Worm (Caenorhabditis elegans) whole organism, L1 larva: ENCODE measurements around the gene F56F11.1.
A peak's percentile ranks its signal among the peaks of the same experiment; 100 is the strongest.

Experiments
- F16B12.6 ChIP-seq: fragments of 150-350 bp; optimal IDR thresholded peaks from 2 replicates; lab custom pipeline; 2014; ENCODE audit warnings: missing biosample characterization, missing genetic modification characterization
- dpl-1 ChIP-seq, 3 experiments: fragments of 150-350 bp in 2 of 3; sonication (generic microtip) in 1 of 3; optimal IDR thresholded peaks; 2 replicates each; lab custom pipeline; 2014 to 2017; ENCODE audit warnings: missing biosample characterization in 3 of 3, missing genetic modification characterization in 3 of 3, missing genetic modification reagents in 3 of 3
- efl-1 ChIP-seq, 4 experiments: fragments of 150-350 bp; optimal IDR thresholded peaks in 3 of 4; peaks in 1 of 4; 1 replicate in 1 of 4; 2 replicates in 3 of 4; lab custom pipeline; 2014; ENCODE audit warnings: missing biosample characterization in 2 of 4, missing genetic modification characterization in 2 of 4, missing genetic modification reagents in 2 of 4
- egl-13 ChIP-seq: sonication (generic microtip); optimal IDR thresholded peaks from 2 replicates; lab custom pipeline; 2016; ENCODE audit warnings: missing genotype, missing genetic modification reagents, missing genetic modification characterization, missing compliant biosample characterization
- ets-5 ChIP-seq: fragments of 200-800 bp; sonication (Bioruptor generic); IDR thresholded peaks from 2 replicates; pipeline ENCODE4 v1.3.6; 2022; ENCODE audit warnings: missing genetic modification characterization, missing compliant biosample characterization
- fkh-8 ChIP-seq: sonication (generic microtip); optimal IDR thresholded peaks from 2 replicates; lab custom pipeline; 2016; ENCODE audit warnings: mild to moderate bottlenecking, missing genetic modification characterization, missing compliant biosample characterization
- hpl-2 ChIP-seq: fragments of 150-350 bp; optimal IDR thresholded peaks from 2 replicates; lab custom pipeline; 2014; ENCODE audit warnings: missing biosample characterization, missing genetic modification reagents, missing genetic modification characterization
- lin-14 ChIP-seq: fragments of 200-800 bp; sonication (Bioruptor generic); optimal IDR thresholded peaks from 2 replicates; lab custom pipeline; 2018; ENCODE audit warnings: mild to moderate bottlenecking, missing genetic modification characterization, moderate library complexity, missing compliant biosample characterization
- nhr-71 ChIP-seq: sonication (generic microtip); optimal IDR thresholded peaks from 2 replicates; lab custom pipeline; 2016; ENCODE audit warnings: mild to moderate bottlenecking, missing genetic modification characterization, moderate library complexity, missing compliant biosample characterization
- unc-130 ChIP-seq: fragments of 150-350 bp; optimal IDR thresholded peaks from 2 replicates; lab custom pipeline; 2017; ENCODE audit warnings: missing biosample characterization, missing genetic modification characterization, inconsistent platforms
- unc-98 ChIP-seq: fragments of 200-800 bp; sonication (Bioruptor generic); IDR thresholded peaks from 2 replicates; pipeline ENCODE4 v1.3.6; 2022; ENCODE audit warnings: missing genetic modification characterization, missing compliant biosample characterization

Gene F56F11.1

ce11 chrIII:2920281-2920680 lies 28.7 kb downstream of the F56F11.1 start:
- TF ChIP-seq efl-1 (optimal IDR thresholded peaks at IDR 0.05; lab: Kevin White, UChicago) (no peak), efl-1 (GFP tag; optimal IDR thresholded peaks at IDR 0.05 in 1 of 2; lab: Kevin White, UChicago) (peak in 1 of 2 experiments; percentile 88), ets-5 (GFP tag; lab: Robert Waterston, UW) (no peak), unc-130 (tag; lab: Kevin White, UChicago) (no peak)

DNA sequence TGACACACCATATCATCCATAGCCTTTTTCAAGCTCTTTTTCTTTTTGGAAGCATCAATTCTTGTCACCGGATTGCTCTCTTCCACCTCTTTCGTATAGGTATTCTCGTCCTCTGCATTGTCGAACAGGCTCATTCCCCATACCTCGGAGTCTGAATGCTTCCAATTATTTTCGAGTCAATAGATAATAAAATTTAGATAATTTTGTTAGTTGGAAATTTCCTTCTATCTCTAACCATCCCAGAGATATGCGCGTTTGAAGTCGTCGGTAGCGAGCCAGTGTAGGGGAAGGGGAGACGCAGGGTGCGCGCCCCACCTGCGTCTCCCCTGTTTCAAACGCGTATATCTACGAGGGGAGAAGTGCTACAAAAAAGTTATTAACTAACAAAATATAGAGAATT lies 29.3 kb downstream of the F56F11.1 start:
- TF ChIP-seq lin-14 (GFP tag; lab: Kevin White, UChicago) = peak; percentile 3
- TF ChIP-seq hpl-2 (GFP tag; lab: Kevin White, UChicago) = no peak

- TF ChIP-seq dpl-1 (GFP tag; optimal IDR thresholded peaks at IDR 0.05; lab: Kevin White, UChicago) (no peak), efl-1 (optimal IDR thresholded peaks at IDR 0.05; lab: Kevin White, UChicago) (no peak), efl-1 (GFP tag; optimal IDR thresholded peaks at IDR 0.05 in 1 of 2; lab: Kevin White, UChicago) (peak in 1 of 2 experiments; percentile 37)
These were observed 31.5 kb downstream of the F56F11.1 start, which contains the start of gene R10F2.4 for ce11 chrIII:2923012-2923411. TSS of gene R10F2.4 (minus strand) at chrIII:2923112.

ce11 chrIII:2924658-2925057 lies 33.1 kb downstream of the F56F11.1 start, which contains the start of gene R10F2.5:
TSS of gene R10F2.5 (minus strand) at chrIII:2924758.
- TF ChIP-seq nhr-71 (no peak), fkh-8 (tag; lab: Kevin White, UChicago) (peak; percentile 40), egl-13 (tag; lab: Kevin White, UChicago) (no peak), unc-98 (GFP tag; lab: Robert Waterston, UW) (no peak)

DNA sequence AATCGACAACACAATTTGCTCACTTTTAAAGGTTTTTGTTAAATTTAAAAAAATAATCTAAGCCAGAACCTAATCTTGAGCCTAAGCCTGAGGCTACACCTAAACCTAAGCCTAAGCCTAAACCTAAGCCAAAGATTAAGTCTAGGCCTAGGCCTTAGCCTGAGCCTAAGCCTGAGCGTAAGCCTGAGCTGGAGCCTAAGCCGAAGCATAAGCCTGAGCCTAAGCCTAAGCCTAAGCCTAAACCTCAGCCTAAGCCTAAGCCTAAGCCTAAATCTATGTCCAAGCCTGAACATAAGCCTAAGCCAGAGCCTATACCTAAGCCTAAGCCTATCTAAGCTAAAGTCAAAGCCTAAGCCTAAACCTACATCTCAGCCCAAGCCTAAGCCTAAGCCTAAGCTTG lies 46.2 kb downstream of the F56F11.1 start:
- TF ChIP-seq lin-14 (GFP tag; lab: Kevin White, UChicago) = no peak
- TF ChIP-seq, all 84 proteins: peak for 0

ce11 chrIII:2941578-2941977 lies 50.0 kb downstream of the F56F11.1 start:
- TF ChIP-seq efl-1 (optimal IDR thresholded peaks at IDR 0.05; lab: Kevin White, UChicago) (no peak), efl-1 (GFP tag; optimal IDR thresholded peaks at IDR 0.05 in 1 of 2; lab: Kevin White, UChicago) (peak in 1 of 2 experiments; percentile 3), F16B12.6 (tag; lab: Kevin White, UChicago) (no peak)
